Worm (Caenorhabditis elegans) whole organism, mixed stage, embryonic: ENCODE results near the gene lgx-1.

ENCODE experiments used
- elt-1 ChIP-seq: sonication (generic microtip); optimal IDR thresholded peaks from 2 replicates; lab custom pipeline; 2017; ENCODE audit warnings: missing genetic modification characterization, mild to moderate bottlenecking, missing compliant biosample characterization, antibody characterized with exemption, moderate library complexity, borderline replicate concordance; ENCODE audit not compliant: insufficient read depth
- elt-3 ChIP-seq: fragments of 150-350 bp; optimal IDR thresholded peaks from 2 replicates; lab custom pipeline; 2014; ENCODE audit warnings: missing biosample characterization, missing genetic modification characterization
- hlh-1 ChIP-seq: fragments of 150-350 bp; optimal IDR thresholded peaks from 2 replicates; lab custom pipeline; 2014; ENCODE audit warnings: missing biosample characterization, missing genetic modification reagents, missing genetic modification characterization
- lsy-2 ChIP-seq: fragments of 150-350 bp; optimal IDR thresholded peaks from 2 replicates; lab custom pipeline; 2014; ENCODE audit warnings: missing biosample characterization, missing genetic modification characterization
- nhr-12 ChIP-seq: fragments of 150-350 bp; optimal IDR thresholded peaks from 2 replicates; lab custom pipeline; 2014; ENCODE audit warnings: missing biosample characterization, missing genetic modification characterization
- nhr-28 ChIP-seq: fragments of 150-350 bp; optimal IDR thresholded peaks from 2 replicates; lab custom pipeline; 2014; ENCODE audit warnings: missing biosample characterization, missing genetic modification characterization
- tbx-8 ChIP-seq: fragments of 200-800 bp; sonication (Bioruptor generic); optimal IDR thresholded peaks from 2 replicates; lab custom pipeline; 2018; ENCODE audit warnings: mild to moderate bottlenecking, missing genetic modification characterization, moderate library complexity, missing compliant biosample characterization
- unc-62 ChIP-seq: fragments of 150-350 bp; optimal IDR thresholded peaks from 2 replicates; lab custom pipeline; 2014; ENCODE audit warnings: missing biosample characterization, missing genetic modification reagents, missing genetic modification characterization

DNA sequence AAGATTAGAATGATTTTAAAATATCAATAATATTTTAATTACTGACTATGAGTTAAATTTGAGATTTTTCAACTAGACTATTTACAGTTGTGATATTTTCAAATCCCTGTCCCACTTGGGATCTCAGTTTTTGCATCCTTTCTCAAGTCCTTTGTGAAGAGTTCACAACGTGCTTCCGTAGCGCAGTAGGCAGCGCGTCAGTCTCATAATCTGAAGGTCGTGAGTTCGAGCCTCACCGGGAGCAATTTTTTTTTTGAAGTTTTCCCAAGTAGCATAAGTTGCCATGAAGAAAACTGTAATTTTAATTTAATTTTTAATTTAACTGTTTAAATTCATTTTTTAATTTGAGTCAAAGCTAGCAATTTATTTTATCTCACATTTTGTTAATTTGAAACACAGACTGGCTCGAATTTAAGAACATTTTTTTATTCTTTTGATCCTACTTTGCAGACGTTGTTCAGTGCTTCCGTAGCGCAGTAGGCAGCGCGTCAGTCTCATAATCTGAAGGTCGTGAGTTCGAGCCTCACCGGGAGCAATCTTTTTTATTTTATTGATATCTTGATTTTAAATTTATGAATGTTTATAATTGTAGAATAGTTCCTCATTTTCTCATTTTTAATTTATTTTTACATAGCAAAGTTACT lies 52.9 kb downstream of the lgx-1 start:
- TF ChIP-seq elt-1 (tag; lab: Kevin White, UChicago), result no peak
- no peak for TF ChIP-seq hlh-1 (tag; lab: Kevin White, UChicago)
- TF ChIP-seq lsy-2 (tag; lab: Kevin White, UChicago), result no peak
- no peak for TF ChIP-seq unc-62
- no peak for TF ChIP-seq nhr-28 (tag; lab: Kevin White, UChicago)
- no peak for TF ChIP-seq tbx-8
- TF ChIP-seq nhr-12 (tag; lab: Kevin White, UChicago), result no peak
- no peak for TF ChIP-seq elt-3 (tag; lab: Kevin White, UChicago)
